Worm (Caenorhabditis elegans): ENCODE results near the gene F18A11.2.

The F18A11.2 gene

DNA sequence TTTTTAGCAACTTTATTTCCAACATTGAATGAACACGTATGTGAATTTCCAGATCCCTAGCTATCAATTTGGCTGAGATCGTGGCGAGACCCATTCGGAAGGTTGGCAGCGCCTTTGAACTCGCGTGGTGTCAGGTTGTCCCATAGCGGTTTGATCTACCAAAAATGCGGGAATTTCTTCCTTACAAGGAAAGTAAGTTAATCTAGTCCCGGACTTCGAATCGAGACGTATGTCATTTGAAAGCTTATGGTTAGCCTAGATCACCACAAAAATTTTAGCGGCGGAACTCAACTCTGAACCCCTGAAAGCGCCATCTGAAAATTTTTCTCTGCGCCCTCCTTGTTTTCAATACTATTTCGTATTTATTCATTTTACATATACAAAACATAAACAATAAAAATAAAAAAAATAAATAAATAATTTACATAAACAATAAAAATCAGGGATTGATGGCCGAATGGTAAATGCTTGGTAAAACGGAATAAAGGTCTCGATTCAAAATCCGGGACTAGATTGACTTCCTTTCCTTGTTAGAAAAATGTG lies at the start of gene F18A11.2:
Gene F18A11.2, plus strand, starts transcription at position 51 of the 543 bp plus-strand sequence.
- peak; percentile 61 for TF ChIP-seq aha-1 (tag)

- peak; percentile 30 for TF ChIP-seq nhr-28 (tag; optimal IDR thresholded peaks at IDR 0.05)
- no peak for TF ChIP-seq daf-16 (GFP tag; optimal IDR thresholded peaks at IDR 0.05)
- TF ChIP-seq daf-16 (tag; optimal IDR thresholded peaks at IDR 0.05) = peak; percentile 82
- TF ChIP-seq hlh-11 (tag; optimal IDR thresholded peaks at IDR 0.05) = peak; percentile 66
- TF ChIP-seq nhr-6 (tag; optimal IDR thresholded peaks at IDR 0.05) = peak; percentile 42
- peak; percentile 39 for TF ChIP-seq pqm-1 (tag; optimal IDR thresholded peaks at IDR 0.05)
- peak; percentile 26 for TF ChIP-seq dve-1 (tag; optimal IDR thresholded peaks at IDR 0.05; ENCODE audit: insufficient read depth)
- no peak for TF ChIP-seq dpl-1 (GFP tag; optimal IDR thresholded peaks at IDR 0.05)
- no peak for TF ChIP-seq zfp-3 (GFP tag; conservative IDR thresholded peaks at IDR 0.05)
Observed at ce11 chrII:12981980-12982575, 49.4 kb upstream of the F18A11.2 start.

- peak; percentile 10 for TF ChIP-seq dve-1 (tag; optimal IDR thresholded peaks at IDR 0.05; ENCODE audit: insufficient read depth)
- TF ChIP-seq php-3 (GFP tag; IDR thresholded peaks at IDR 0.05) = 0 out of 2 replicates have a peak, but pooled peaks have one; percentile 23
- TF ChIP-seq nhr-76 (tag; optimal IDR thresholded peaks at IDR 0.05) = no peak
- peak; percentile 46 for TF ChIP-seq hlh-11 (tag; optimal IDR thresholded peaks at IDR 0.05)
Observed at ce11 chrII:12982830-12983229, 48.7 kb upstream of the F18A11.2 start.

DNA sequence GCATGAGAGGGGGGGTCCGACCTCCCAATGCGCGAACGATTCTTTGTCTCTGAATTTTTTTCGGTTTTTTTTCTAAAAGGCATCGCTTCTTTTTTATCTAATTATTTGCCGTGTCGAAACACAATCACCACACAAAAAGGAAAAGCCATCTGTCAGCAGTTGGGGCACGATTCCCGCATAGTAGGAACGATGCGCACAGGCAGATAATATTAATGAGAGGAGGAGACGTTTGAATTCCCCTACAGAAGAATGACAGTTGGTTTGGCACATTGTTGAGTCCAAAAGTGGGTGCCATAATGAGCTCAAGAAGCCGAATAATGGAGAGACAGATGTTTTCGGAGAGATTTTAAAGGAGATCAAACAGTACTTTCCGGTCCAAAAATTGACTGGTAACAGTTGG lies 46.8 kb upstream of the F18A11.2 start:
- TF ChIP-seq pqm-1 (tag; optimal IDR thresholded peaks at IDR 0.05) = no peak
- no peak for TF ChIP-seq attf-4 (tag; optimal IDR thresholded peaks at IDR 0.05)
- no peak for TF ChIP-seq F26F4.8 (GFP tag; conservative IDR thresholded peaks at IDR 0.05)
- TF ChIP-seq ceh-62 (tag; optimal IDR thresholded peaks at IDR 0.05) = no peak
- no peak for TF ChIP-seq dpl-1 (GFP tag; optimal IDR thresholded peaks at IDR 0.05)
- TF ChIP-seq ztf-11 (tag; optimal IDR thresholded peaks at IDR 0.05) = no peak
- TF ChIP-seq hlh-30 (tag; optimal IDR thresholded peaks at IDR 0.05; ENCODE audit: insufficient read depth) = no peak

DNA sequence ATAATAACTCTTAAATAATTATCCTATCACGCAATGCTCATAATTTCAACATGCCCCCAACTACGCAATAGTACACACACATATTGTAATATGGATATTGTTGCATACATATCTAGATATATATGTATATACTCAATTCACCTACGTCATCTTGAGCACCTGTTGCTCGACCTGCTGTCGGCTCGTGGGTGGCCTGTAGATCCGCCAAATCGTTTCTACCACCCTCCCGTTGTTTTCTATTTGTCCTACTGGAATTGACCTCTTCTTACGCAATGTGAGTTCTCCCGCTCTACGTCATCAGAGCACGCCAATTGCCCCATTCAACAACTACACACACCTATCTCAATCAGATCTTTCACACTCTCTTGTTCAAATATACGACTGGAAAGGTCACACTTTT lies 45.7 kb upstream of the F18A11.2 start:
- TF ChIP-seq lin-1 (GFP tag; IDR thresholded peaks at IDR 0.05) (no peak), spr-1 (tag; optimal IDR thresholded peaks at IDR 0.05) (no peak), nhr-42 (GFP tag; IDR thresholded peaks at IDR 0.05) (no peak), ceh-20 (GFP tag; IDR thresholded peaks at IDR 0.05) (no peak), hif-1 (tag; optimal IDR thresholded peaks at IDR 0.05) (no peak), tra-1 (GFP tag; IDR thresholded peaks at IDR 0.05) (no peak)

DNA sequence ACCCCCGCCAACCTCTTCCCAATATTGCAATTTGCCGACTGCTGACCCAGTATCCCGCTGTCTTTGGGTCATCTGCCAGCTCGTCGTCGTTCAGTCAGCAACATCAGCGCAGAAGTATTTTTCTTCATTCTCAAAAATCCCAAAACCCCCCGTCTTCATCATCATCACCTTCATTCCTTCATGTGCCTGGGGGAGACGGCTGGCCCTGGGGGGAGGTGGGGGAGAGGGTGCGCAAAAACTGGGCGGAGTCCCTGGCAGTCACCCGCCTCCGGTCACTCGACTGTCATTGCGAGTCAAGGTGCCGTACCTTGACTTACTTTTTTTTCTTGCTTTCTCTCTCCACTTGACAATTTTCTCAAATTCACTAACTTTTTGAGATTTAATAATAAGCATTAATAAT lies 43.7 kb upstream of the F18A11.2 start:
- no peak for TF ChIP-seq Y75B8A.6 (GFP tag; IDR thresholded peaks at IDR 0.05)
- peak in 1 of 2 experiments; percentile 92 for TF ChIP-seq unc-62 (GFP tag; optimal IDR thresholded peaks at IDR 0.05 in 1 of 2)
- TF ChIP-seq unc-62 (tag; optimal IDR thresholded peaks at IDR 0.05) = no peak
- TF ChIP-seq set-16 (GFP tag; IDR thresholded peaks at IDR 0.05) = peak; percentile 85

- TF ChIP-seq ZK546.5 (tag; optimal IDR thresholded peaks at IDR 0.05) (no peak), F10B5.3 (tag; optimal IDR thresholded peaks at IDR 0.05) (no peak), daf-19 (GFP tag; conservative IDR thresholded peaks at IDR 0.05) (0 out of 2 replicates have a peak, but pooled peaks have one; percentile 22), aha-1 (tag) (peak; percentile 86)
Observed at ce11 chrII:12990191-12990590, 41.3 kb upstream of the F18A11.2 start.

Measured in whole organism, L4 larva.